Worm (Caenorhabditis elegans) whole organism, dauer: ENCODE results near the gene nfki-1.

Source experiments
- unc-62 ChIP-seq: sonication (generic microtip); optimal IDR thresholded peaks from 2 replicates; lab custom pipeline; 2017; ENCODE audit warnings: missing biosample characterization, missing genetic modification reagents, missing genetic modification characterization

The nfki-1 gene

DNA sequence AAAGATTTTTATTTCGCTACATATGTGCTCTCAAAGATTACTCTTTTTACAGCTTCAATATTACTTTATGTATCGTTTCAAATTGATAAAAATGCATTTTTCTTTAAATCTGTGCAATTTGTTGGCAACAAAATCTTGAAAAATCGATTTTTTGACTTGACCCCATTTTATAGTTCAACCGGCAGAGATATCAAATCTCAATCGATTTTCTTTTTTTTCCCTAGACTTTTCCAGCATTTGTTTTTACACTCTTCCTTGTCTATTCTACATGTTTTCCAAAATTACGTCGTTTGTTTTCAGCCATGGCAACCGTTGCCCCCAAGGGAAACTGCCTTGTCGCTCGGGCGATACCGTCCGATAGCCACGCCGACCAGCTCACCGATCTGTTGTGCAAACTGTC is at the start of gene nfki-1:
Gene nfki-1 (plus strand): TSS at position 301 of the 400 bp plus-strand sequence.
- TF ChIP-seq unc-62 (GFP tag; lab: Kevin White, UChicago), result no peak

DNA sequence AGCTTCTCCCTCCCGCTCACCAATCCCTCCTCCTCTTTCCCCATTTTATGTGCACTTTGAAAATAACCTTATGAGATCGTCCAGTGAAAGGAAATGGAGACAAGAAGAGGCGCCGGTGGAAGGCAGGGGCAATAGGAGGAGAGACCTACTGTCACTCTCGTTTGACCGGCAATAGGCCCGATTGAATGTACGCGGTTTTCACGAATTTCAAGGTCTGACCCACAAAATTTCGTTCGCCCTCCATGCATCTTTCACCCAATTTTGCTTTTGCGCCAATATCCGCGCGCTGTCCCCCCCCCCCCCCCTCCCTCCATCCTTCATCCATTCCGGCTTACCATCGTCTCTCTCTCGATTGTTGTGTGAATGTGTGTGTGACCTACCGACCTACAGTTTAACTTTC is 47.4 kb upstream of the nfki-1 start:
- TF ChIP-seq unc-62 (GFP tag; lab: Kevin White, UChicago), result no peak

DNA sequence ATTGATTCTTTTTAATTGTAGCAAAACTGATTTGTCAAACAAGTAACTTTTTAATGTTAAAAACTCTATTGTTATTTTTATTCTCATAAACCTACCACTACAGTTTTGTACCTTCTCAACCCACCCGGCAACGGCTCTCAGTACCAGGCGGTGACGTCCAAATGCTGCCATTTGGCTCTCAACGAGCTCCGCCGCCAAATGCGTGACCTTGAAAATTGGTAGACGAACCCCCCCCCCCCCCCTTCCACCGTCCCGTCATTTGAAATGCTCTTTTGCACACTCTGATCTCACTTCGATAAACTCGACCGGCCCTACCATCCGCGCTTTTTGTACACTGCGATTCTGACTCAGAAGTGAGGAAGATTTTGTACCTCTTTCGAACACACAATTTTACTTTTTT is 46.4 kb upstream of the nfki-1 start:
- TF ChIP-seq unc-62 (GFP tag; lab: Kevin White, UChicago), result no peak

DNA sequence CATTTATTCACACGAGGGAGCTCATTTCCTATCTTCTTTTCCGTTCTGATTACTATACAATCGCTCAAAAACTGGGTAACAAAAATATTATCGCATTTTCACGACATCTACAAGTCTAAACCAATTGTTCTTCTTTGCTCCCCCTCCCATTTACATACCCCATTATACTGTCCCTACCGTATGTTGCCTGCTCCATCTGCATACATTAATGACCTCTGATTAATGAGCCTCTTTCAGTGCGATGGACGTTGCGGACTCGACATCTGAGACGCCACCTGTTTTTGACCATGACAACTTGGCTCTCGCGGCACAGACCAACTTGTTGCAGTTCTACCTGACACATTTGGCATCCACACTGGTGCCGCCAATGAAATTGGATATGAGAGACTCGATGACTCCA is 45.9 kb upstream of the nfki-1 start, which contains the start of gene nhr-91:
Gene nhr-91 (plus strand): TSS at position 232 of the 400 bp plus-strand sequence.
- TF ChIP-seq unc-62 (GFP tag; lab: Kevin White, UChicago), result no peak

DNA sequence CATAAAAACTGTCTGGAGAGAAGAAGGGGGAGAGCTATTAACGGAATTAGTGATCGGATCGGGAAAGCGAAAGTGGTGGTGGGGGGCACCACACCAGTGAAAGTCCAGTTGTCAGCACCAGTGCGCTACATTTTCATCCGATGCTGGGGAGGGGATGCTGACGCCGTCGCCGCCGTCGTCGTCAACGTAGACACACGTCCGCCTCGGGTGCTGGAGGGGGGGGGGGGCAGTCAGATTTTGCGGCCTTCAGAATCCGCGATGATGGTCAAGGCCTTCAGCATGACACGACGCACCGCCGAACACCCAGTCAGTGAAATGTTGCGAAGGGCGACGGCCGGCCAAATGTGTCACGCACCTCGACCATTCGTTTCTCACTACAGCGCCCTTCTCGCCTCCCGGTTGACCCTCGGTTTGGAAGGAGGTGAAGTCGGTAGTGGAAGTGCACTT is 44.7 kb upstream of the nfki-1 start:
- no peak for TF ChIP-seq unc-62 (GFP tag; lab: Kevin White, UChicago)

DNA sequence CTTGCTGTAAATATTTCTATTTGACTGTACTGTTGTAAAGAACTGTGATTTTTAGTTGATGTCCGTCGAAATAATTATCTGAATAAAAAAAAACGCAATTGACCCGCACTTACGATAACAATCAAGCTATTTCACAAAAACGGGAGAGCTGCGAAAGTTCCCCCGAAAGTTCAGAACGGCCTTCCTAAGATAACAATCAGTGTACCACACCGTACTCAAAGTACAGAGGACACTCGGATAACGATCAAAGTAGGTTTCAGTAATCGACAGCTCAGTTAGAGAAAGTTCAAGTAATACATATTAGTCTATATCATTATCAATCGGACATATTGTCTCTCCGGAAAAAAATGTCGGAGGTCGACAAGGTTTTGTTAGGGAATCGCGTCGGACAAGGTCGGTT is 44.1 kb upstream of the nfki-1 start:
- no peak for TF ChIP-seq unc-62 (GFP tag; lab: Kevin White, UChicago)

DNA sequence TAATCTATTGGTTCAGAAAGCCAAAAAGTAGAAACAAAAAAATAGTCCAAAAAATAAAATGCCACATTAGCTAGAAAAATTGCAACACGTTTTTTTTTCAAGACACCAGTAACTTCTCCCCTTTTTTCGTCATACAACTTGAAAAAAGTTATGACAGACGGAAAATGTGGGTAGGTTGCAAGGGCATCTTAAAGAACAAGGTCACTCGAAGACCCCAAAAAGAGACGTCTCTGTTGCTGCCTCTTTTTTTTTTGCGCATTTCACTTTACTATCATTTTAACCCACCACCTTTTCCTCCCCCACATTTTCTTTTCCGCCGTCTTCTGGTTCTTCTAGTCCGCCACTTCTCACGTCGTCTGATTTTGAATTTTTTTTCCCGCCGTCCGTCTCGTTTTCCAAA is 43.0 kb upstream of the nfki-1 start:
- TF ChIP-seq unc-62 (GFP tag; lab: Kevin White, UChicago), result no peak

DNA sequence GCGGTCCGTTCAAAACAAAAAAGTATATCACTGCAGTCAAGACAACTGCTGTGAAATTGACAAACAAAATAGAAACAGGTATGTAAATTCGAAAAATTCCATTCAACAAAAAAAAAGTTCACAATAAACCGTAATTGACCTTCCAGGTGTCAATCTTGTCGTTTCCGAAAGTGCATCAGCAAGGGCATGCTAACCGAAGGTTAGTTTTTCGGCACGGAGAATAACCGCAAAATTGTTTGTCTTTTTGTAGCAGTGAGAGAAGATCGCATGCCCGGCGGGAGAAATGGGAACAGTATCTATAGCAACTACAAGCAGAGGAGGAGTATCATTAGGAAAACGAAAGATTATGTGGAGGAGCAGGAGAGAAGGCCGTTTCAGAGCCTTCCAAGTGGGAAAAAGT is 42.4 kb upstream of the nfki-1 start:
- TF ChIP-seq unc-62 (GFP tag; lab: Kevin White, UChicago), result no peak

DNA sequence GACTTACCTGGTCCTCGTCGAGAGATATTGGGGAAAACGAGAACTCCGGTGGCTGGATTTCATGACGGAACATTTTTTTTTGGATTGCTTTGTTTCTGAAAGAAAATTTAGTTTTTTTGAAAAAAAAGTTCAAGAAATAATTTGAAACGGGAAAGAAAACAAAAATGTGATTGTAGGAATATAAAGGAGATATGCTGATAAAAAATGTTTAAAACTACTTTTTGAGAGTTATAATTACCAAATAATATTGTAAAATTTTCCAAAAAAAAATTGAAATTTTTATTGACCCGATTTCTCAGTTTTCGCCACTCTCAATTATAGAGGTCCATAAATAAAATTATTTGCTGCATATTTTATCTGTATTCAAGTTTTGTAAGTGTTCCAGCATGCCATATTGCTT is 37.9 kb upstream of the nfki-1 start, which contains the start of gene glb-28:
Gene glb-28 (minus strand): TSS at position 101 of the 400 bp plus-strand sequence.
- TF ChIP-seq unc-62 (GFP tag; lab: Kevin White, UChicago), result no peak

DNA sequence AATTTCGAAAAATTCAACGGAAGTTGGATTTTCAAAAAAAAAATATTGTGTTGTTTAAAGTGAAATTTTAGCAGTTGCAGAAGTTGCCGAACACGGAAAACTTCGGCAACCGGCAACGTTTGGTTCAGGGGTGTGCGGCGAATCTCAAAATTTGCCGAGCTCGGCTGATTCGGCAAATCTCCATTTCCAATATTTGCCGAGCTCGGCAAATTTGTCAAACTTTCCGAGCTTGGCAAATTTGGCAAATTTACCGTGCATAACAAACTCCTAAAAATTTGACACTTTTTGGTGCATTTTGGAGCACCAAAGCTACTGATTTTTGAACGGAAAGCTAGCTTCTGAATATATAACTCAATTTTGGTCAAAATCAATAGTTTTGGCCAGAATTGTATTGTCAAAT is 33.8 kb upstream of the nfki-1 start:
- no peak for TF ChIP-seq unc-62 (GFP tag; lab: Kevin White, UChicago)

DNA sequence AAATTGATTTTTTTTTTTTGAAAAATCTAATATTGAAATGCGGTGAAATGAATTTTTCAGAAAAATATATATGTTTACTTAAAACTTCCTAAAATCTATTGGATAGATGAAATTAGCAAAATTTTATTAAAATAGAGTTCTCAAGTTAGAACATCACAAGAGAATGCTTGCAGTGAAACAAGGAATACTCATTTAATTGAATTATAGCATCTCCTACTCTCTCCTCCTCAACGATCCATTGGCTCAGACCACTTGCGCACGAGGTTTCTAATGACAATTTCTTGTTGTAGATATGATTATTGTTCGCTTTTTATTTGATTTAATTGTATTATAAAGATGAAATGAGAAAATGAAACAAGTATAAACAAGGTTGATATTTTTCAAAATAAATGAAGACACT is 33.2 kb upstream of the nfki-1 start:
- TF ChIP-seq unc-62 (GFP tag; lab: Kevin White, UChicago), result no peak

DNA sequence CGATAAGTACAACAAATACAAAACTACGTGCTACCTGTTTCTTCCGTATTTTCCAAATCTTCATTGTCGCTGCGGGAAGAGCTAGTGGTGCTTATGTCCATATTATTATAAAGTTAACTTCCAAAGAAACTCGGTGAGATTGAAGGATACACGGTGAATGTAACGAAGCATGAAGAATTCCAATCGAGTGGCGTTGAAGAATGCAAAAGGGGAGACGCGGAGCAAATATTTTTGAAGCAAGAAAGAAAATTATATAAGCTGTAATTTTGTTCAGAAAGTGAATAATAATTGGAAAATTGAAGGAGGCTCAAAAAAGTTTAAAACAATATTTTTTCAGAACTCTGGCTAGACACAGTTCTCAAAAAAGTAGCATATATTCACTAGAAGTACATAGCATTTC is 29.3 kb upstream of the nfki-1 start, which contains the start of gene Y15E3A.3:
Gene Y15E3A.3 (minus strand): TSS at position 101 of the 400 bp plus-strand sequence.
- TF ChIP-seq unc-62 (GFP tag; lab: Kevin White, UChicago), result no peak

DNA sequence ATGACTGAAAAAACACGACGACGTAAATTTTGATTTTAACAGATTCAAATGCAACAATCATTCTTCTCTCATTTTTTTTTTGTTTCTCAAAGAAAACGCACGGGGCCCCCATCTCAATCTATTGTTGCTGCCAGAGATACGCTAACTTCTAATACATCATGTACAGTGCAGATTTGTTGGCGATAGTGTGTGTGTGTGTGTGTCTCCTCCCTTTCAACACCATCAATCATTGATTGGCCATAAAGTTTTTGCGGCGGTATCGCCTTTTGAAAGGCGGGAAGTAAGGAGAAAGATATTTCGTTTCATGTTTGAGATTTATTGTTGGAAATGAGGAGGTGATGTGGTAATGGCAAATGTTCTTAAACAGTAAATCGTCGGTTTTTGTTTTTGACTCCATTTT is 27.8 kb upstream of the nfki-1 start:
- no peak for TF ChIP-seq unc-62 (GFP tag; lab: Kevin White, UChicago)

DNA sequence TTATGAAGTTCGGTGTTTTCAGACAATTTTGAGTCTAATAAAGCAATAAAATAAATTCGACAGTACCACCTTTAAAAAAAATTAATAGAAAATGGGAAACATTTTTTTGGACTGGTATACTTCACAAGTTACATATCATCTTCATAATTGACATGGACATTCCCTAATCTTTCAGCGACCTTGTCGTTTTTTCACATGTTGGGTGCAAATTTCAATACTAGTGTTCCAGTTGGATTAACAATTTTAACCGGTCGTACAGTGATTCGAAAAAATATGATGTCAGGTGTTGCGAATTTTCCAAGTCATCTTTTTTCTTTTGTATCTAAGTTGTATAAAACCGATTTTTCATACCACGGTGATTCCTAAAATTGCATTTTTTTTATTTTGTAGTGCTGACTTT is 26.7 kb upstream of the nfki-1 start:
- TF ChIP-seq unc-62 (GFP tag; lab: Kevin White, UChicago), result no peak

DNA sequence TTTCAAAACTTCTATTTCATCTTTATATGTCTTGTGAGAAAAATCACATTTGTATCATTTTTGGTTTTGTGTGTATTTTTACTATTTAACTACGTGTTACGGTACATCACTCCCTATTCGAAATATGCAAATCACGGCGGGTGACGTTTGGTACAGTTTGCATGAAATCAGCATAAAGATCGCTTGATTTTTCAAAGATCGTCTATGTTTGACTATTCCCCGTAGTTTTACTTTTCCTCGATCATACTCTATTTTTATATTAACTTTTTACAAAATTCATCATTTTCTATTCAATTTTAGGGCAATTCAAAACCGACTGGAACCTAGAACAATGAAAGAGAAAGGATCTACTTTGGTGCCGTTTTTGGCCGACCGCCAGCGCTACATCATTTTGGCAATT is 24.4 kb upstream of the nfki-1 start, which contains the start of gene Y15E3A.4:
Gene Y15E3A.4 (plus strand): TSS at position 301 of the 400 bp plus-strand sequence.
- no peak for TF ChIP-seq unc-62 (GFP tag; lab: Kevin White, UChicago)

DNA sequence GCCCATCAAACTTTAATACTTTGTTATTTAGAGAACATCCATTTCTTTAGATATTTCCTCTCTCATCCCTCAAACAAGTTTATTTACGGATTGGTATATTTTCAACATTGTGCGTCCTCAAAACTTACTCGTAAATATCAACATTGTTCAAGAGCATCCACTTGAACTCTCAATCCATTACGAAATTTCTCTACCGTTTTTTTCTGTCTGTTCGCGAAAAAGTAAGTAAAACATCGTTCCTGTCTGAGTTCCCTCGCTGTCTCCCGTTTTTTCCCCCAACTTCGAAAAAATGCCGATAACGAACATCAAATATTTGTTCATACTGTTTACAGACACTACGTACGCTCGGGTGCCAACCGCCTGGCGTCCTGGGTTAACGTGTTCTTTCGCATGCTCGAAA is 20.1 kb upstream of the nfki-1 start:
- TF ChIP-seq unc-62 (GFP tag; lab: Kevin White, UChicago), result no peak

DNA sequence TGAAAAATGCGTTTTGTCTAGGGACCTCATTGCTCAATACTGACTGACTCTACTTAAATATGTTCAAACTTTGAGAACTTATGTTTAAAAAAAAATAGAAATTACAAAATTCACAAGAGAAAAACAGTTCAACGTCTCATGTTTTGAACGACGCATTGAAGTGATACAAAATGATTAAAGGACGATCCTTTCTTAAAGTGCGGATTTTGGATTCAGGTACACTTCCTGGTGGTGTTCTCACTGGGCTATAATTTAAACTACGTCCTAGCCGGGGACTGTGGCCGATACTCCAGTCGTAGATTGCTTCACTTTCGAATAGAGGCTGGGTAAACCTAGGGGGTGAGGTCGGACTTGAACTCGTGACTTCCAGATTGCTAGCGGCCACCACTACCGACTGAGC is 19.4 kb upstream of the nfki-1 start:
- no peak for TF ChIP-seq unc-62 (GFP tag; lab: Kevin White, UChicago)

DNA sequence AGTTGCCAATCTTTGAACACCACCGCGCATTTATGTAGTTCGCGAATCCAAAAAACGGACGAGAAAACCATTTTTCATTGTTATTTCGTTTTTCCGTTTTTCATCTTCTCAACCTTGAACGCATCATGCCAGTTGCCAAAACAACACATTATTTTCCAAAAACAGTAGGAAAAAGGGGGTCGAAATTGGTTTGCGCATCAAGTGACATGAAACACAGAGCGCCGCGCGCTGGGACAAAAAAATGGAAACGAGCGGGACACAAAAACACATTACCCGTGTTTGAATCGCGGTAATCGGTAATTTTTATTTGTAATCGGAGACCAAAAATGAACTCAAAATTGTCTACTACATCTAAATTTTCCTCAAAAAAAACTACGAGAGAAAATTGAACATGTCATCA is 18.6 kb upstream of the nfki-1 start:
- TF ChIP-seq unc-62 (GFP tag; lab: Kevin White, UChicago), result no peak
